Fruit fly (Drosophila melanogaster) whole organism, embryonic: Measurements from ENCODE around the gene CG14246.

Experiments used
- Atf3 ChIP-seq: fragments of 200-800 bp; sonication (Bioruptor generic); optimal IDR thresholded peaks from 3 replicates; lab custom pipeline; 2016; ENCODE audit warnings: missing biosample characterization, missing genetic modification characterization
- Atf6 ChIP-seq: fragments of 200-800 bp; sonication (Bioruptor generic); IDR thresholded peaks from 2 replicates; pipeline ENCODE4 v1.3.6; 2022; ENCODE audit warnings: missing biosample characterization, missing genetic modification characterization
- CG10147 ChIP-seq: fragments of 200-800 bp; sonication (Bioruptor generic); optimal IDR thresholded peaks from 2 replicates; lab custom pipeline; 2019; ENCODE audit warnings: missing biosample characterization, mild to moderate bottlenecking, missing genetic modification characterization, moderate library complexity
- CG10267 ChIP-seq: fragments of 200-800 bp; sonication (Bioruptor generic); optimal IDR thresholded peaks from 2 replicates; lab custom pipeline; 2018; ENCODE audit warnings: missing biosample characterization, mild to moderate bottlenecking, missing genetic modification characterization, moderate library complexity
- CG13296 ChIP-seq: fragments of 200-800 bp; sonication (Bioruptor generic); optimal IDR thresholded peaks from 3 replicates; lab custom pipeline; 2018; ENCODE audit warnings: missing biosample characterization, mild to moderate bottlenecking, missing genetic modification characterization
- CG13424 ChIP-seq: fragments of 200-800 bp; sonication (Bioruptor generic); optimal IDR thresholded peaks from 2 replicates; lab custom pipeline; 2019; ENCODE audit warnings: missing biosample characterization, mild to moderate bottlenecking, missing genetic modification characterization, moderate library complexity
- CG17186 ChIP-seq: fragments of 200-800 bp; sonication (Bioruptor generic); optimal IDR thresholded peaks from 3 replicates; lab custom pipeline; 2017; ENCODE audit warnings: missing biosample characterization, missing genetic modification reagents, missing genetic modification characterization
- CG17328 ChIP-seq: fragments of 200-800 bp; sonication (Bioruptor generic); IDR thresholded peaks from 2 replicates; pipeline ENCODE4 v1.3.6; 2022; ENCODE audit warnings: missing biosample characterization, missing genetic modification characterization
- CG18476 ChIP-seq: fragments of 200-800 bp; sonication (Bioruptor generic); optimal IDR thresholded peaks from 2 replicates; lab custom pipeline; 2016; ENCODE audit warnings: missing biosample characterization, mild to moderate bottlenecking, missing genetic modification characterization
- CG3163 ChIP-seq: fragments of 200-800 bp; sonication (Bioruptor generic); optimal IDR thresholded peaks from 3 replicates; lab custom pipeline; 2016; ENCODE audit warnings: missing biosample characterization, missing genetic modification characterization
- CG3281 ChIP-seq: fragments of 200-800 bp; sonication (Bioruptor generic); optimal IDR thresholded peaks from 3 replicates; lab custom pipeline; 2017; ENCODE audit warnings: missing biosample characterization, mild to moderate bottlenecking, missing genetic modification characterization
- CG33557 ChIP-seq: fragments of 200-800 bp; sonication (Bioruptor generic); optimal IDR thresholded peaks from 2 replicates; lab custom pipeline; 2019; ENCODE audit warnings: missing biosample characterization, mild to moderate bottlenecking, missing genetic modification characterization, moderate library complexity
- CG34376 ChIP-seq: fragments of 200-800 bp; sonication (Bioruptor generic); optimal IDR thresholded peaks from 2 replicates; lab custom pipeline; 2018; ENCODE audit warnings: missing biosample characterization, mild to moderate bottlenecking, missing genetic modification characterization
- CG4360 ChIP-seq: fragments of 200-800 bp; sonication (Bioruptor generic); IDR thresholded peaks from 2 replicates; pipeline ENCODE4 v1.3.6; 2022; ENCODE audit warnings: missing biosample characterization, missing genetic modification characterization
- CG43689 ChIP-seq: fragments of 200-800 bp; sonication (Bioruptor generic); IDR thresholded peaks from 2 replicates; pipeline ENCODE4 v1.3.6; 2022; ENCODE audit warnings: missing biosample characterization, missing genetic modification characterization
- CG4730 ChIP-seq: fragments of 200-800 bp; sonication (Bioruptor generic); IDR thresholded peaks from 2 replicates; pipeline ENCODE4 v1.3.6; 2022; ENCODE audit warnings: missing biosample characterization, missing genetic modification characterization
- CG7357 ChIP-seq: fragments of 200-800 bp; sonication (Bioruptor generic); IDR thresholded peaks from 3 replicates; pipeline ENCODE4 v1.3.6; 2022; ENCODE audit warnings: missing biosample characterization, missing genetic modification characterization
- CG8290 ChIP-seq, 3 experiments: fragments of 200-800 bp; sonication (Bioruptor generic); optimal IDR thresholded peaks; 2 replicates each; lab custom pipeline; 2016 to 2019; ENCODE audit warnings: missing biosample characterization in 3 of 3, missing genetic modification characterization in 3 of 3, mild to moderate bottlenecking in 2 of 3, moderate library complexity in 1 of 3
- CG9437 ChIP-seq: fragments of 200-800 bp; sonication (Bioruptor generic); optimal IDR thresholded peaks from 2 replicates; lab custom pipeline; 2018; ENCODE audit warnings: missing biosample characterization, mild to moderate bottlenecking, missing genetic modification characterization
- CG9817 ChIP-seq: fragments of 200-800 bp; sonication (Bioruptor generic); optimal IDR thresholded peaks from 2 replicates; lab custom pipeline; 2018; ENCODE audit warnings: missing biosample characterization, mild to moderate bottlenecking, missing genetic modification characterization, moderate library complexity
- Eip74EF ChIP-seq, 2 experiments: fragments of 200-800 bp in 1 of 2; fragments of >200 bp in 1 of 2; sonication (Bioruptor generic) in 1 of 2; optimal IDR thresholded peaks; 2 replicates each; lab custom pipeline; 2017 to 2019; ENCODE audit warnings: missing biosample characterization in 2 of 2, missing genetic modification characterization in 2 of 2, mild to moderate bottlenecking in 1 of 2, moderate library complexity in 1 of 2
- HLH4C ChIP-seq: fragments of 200-800 bp; sonication (Bioruptor generic); IDR thresholded peaks from 3 replicates; pipeline ENCODE4 v1.3.6; 2022; ENCODE audit warnings: missing biosample characterization, missing genetic modification characterization; ENCODE audit not compliant: partially characterized antibody
- HLH54F ChIP-seq: fragments of 200-800 bp; sonication (Bioruptor generic); optimal IDR thresholded peaks from 3 replicates; lab custom pipeline; 2016; ENCODE audit warnings: missing biosample characterization, missing genetic modification characterization
- Hmx ChIP-seq: fragments of 200-800 bp; sonication (Bioruptor generic); optimal IDR thresholded peaks from 2 replicates; lab custom pipeline; 2016; ENCODE audit warnings: missing biosample characterization, missing genetic modification characterization
- Hr78 ChIP-seq, 2 experiments: fragments of 200-800 bp in 1 of 2; fragments of >200 bp in 1 of 2; sonication (Bioruptor generic) in 1 of 2; optimal IDR thresholded peaks; 2 replicates each; lab custom pipeline; 2017 to 2019; ENCODE audit warnings: missing biosample characterization in 2 of 2, missing genetic modification characterization in 2 of 2, mild to moderate bottlenecking in 1 of 2, moderate library complexity in 1 of 2
- Oli ChIP-seq: fragments of 200-800 bp; sonication (Bioruptor generic); optimal IDR thresholded peaks from 2 replicates; lab custom pipeline; 2018; ENCODE audit warnings: missing biosample characterization, mild to moderate bottlenecking, missing genetic modification characterization, moderate library complexity
- Opbp ChIP-seq: fragments of 200-800 bp; sonication (Bioruptor generic); IDR thresholded peaks from 3 replicates; pipeline ENCODE4 v1.3.6; 2022; ENCODE audit warnings: missing biosample characterization, missing genetic modification characterization; ENCODE audit not compliant: partially characterized antibody
- Sry-δ ChIP-seq: fragments of 200-800 bp; sonication (Bioruptor generic); optimal IDR thresholded peaks from 2 replicates; lab custom pipeline; 2016; ENCODE audit warnings: missing biosample characterization, missing genetic modification characterization
- amos ChIP-seq: fragments of 200-800 bp; sonication (Bioruptor generic); IDR thresholded peaks from 2 replicates; pipeline ENCODE4 v1.3.6; 2022; ENCODE audit warnings: missing biosample characterization, missing genetic modification characterization; ENCODE audit not compliant: partially characterized antibody
- aop ChIP-seq: fragments of 200-800 bp; sonication (Bioruptor generic); IDR thresholded peaks from 2 replicates; pipeline ENCODE4 v1.3.6; 2022; ENCODE audit warnings: missing biosample characterization, missing genetic modification characterization
- dati ChIP-seq: fragments of 200-800 bp; sonication (Bioruptor generic); IDR thresholded peaks from 2 replicates; pipeline ENCODE4 v1.3.6; 2022; ENCODE audit warnings: missing biosample characterization, missing genetic modification characterization
- dimm ChIP-seq: fragments of 200-800 bp; sonication (Bioruptor generic); IDR thresholded peaks from 2 replicates; pipeline ENCODE4 v1.3.6; 2022; ENCODE audit warnings: missing biosample characterization, missing genetic modification characterization
- fd3F ChIP-seq: fragments of 200-800 bp; sonication (Bioruptor generic); optimal IDR thresholded peaks from 2 replicates; lab custom pipeline; 2018; ENCODE audit warnings: missing biosample characterization, mild to moderate bottlenecking, missing genetic modification characterization, moderate library complexity
- fd64A ChIP-seq: fragments of 200-800 bp; sonication (Bioruptor generic); optimal IDR thresholded peaks from 3 replicates; lab custom pipeline; 2018; ENCODE audit warnings: missing biosample characterization, mild to moderate bottlenecking, missing genetic modification characterization
- gcm2 ChIP-seq: fragments of 200-800 bp; sonication (Bioruptor generic); optimal IDR thresholded peaks from 2 replicates; lab custom pipeline; 2016; ENCODE audit warnings: missing biosample characterization, missing genetic modification characterization
- gsb ChIP-seq: fragments of 200-800 bp; sonication (Bioruptor generic); IDR thresholded peaks from 2 replicates; pipeline ENCODE4 v1.3.6; 2022; ENCODE audit warnings: missing biosample characterization, missing genetic modification characterization
- h ChIP-seq: fragments of >200 bp; optimal IDR thresholded peaks from 2 replicates; lab custom pipeline; 2017
- ind ChIP-seq: fragments of 200-800 bp; sonication (Bioruptor generic); optimal IDR thresholded peaks from 3 replicates; lab custom pipeline; 2016; ENCODE audit warnings: missing biosample characterization, missing genetic modification characterization
- klu ChIP-seq: fragments of 200-800 bp; sonication (Bioruptor generic); IDR thresholded peaks from 2 replicates; pipeline ENCODE4 v1.3.6; 2022; ENCODE audit warnings: missing biosample characterization, missing genetic modification characterization
- knrl ChIP-seq: fragments of 200-800 bp; sonication (Bioruptor generic); IDR thresholded peaks from 3 replicates; pipeline ENCODE4 v1.3.6; 2022; ENCODE audit warnings: missing biosample characterization, missing genetic modification characterization; ENCODE audit not compliant: partially characterized antibody
- maf-S ChIP-seq: fragments of 200-800 bp; sonication (Bioruptor generic); optimal IDR thresholded peaks from 2 replicates; lab custom pipeline; 2016; ENCODE audit warnings: missing biosample characterization, missing genetic modification characterization
- nau ChIP-seq: fragments of 200-800 bp; sonication (Bioruptor generic); optimal IDR thresholded peaks from 3 replicates; lab custom pipeline; 2017; ENCODE audit warnings: missing biosample characterization, mild to moderate bottlenecking, missing genetic modification characterization, missing genetic modification reagents
- nom ChIP-seq: fragments of 200-800 bp; sonication (Bioruptor generic); optimal IDR thresholded peaks from 2 replicates; lab custom pipeline; 2017; ENCODE audit warnings: missing biosample characterization, missing genetic modification characterization, mild to moderate bottlenecking, moderate library complexity, missing genetic modification reagents
- p53 ChIP-seq: fragments of 200-800 bp; sonication (Bioruptor generic); optimal IDR thresholded peaks from 2 replicates; lab custom pipeline; 2016; ENCODE audit warnings: missing biosample characterization, missing genetic modification characterization
- pfk ChIP-seq: fragments of 200-800 bp; sonication (Bioruptor generic); optimal IDR thresholded peaks from 2 replicates; lab custom pipeline; 2018; ENCODE audit warnings: missing biosample characterization, mild to moderate bottlenecking, missing genetic modification characterization, moderate library complexity
- pnt ChIP-seq: fragments of 200-800 bp; sonication (Bioruptor generic); optimal IDR thresholded peaks from 3 replicates; lab custom pipeline; 2016; ENCODE audit warnings: missing biosample characterization, missing genetic modification characterization
- pum ChIP-seq: fragments of 200-800 bp; sonication (Bioruptor generic); optimal IDR thresholded peaks from 2 replicates; lab custom pipeline; 2016; ENCODE audit warnings: missing biosample characterization, missing genetic modification characterization
- sima ChIP-seq: fragments of 200-800 bp; sonication (Bioruptor generic); optimal IDR thresholded peaks from 2 replicates; lab custom pipeline; 2016; ENCODE audit warnings: missing biosample characterization, missing genetic modification characterization
- wek ChIP-seq: fragments of 200-800 bp; sonication (Bioruptor generic); optimal IDR thresholded peaks from 3 replicates; lab custom pipeline; 2018; ENCODE audit warnings: missing biosample characterization, mild to moderate bottlenecking, missing genetic modification characterization, moderate library complexity

The CG14246 gene

DNA sequence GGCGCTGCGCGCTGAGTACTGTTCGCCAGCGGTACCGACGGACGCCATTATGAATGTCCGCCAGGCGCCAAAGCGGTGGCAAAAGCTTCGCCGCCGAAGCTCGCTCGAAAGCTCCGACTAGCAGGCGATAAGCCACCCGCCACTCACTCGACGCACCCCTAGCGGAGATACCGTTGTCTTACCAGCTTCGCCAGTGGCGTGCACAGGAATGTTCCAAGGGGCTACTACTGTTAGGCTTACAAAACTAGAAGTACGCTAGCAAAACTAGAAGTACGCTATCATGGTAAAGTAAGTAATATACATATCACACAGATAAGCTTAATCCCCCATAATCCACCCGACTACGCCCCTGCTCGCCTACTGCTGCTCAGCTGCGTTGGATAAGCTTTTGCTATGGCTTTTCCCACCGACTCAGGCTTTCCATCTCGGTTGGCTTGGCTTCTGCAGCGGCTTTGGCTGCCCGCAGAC, 13.0 kb upstream of the CG14246 start, which contains the start of gene amon (continued):
- TF ChIP-seq aop (GFP tag; lab: Robert Waterston, UW) (peak; percentile 91), Atf3 (peak; percentile 96), Atf6 (GFP tag; lab: Robert Waterston, UW) (peak; percentile 99), Hr78 (GFP tag; optimal IDR thresholded peaks at IDR 0.05; lab: Kevin White, UChicago) (peak in 1 of 2 experiments; percentile 74), CG17328 (GFP tag; lab: Robert Waterston, UW) (peak; percentile 96), amos (0 out of 2 replicates have a peak, but pooled peaks have one; percentile 18), wek (GFP tag; lab: Kevin White, UChicago) (peak; percentile 94), CG17186 (peak; percentile 75), HLH54F (GFP tag; lab: Kevin White, UChicago) (peak; percentile 99), CG4360 (peak; percentile 79), knrl (GFP tag; lab: Robert Waterston, UW) (no peak), CG10267 (tag; lab: Kevin White, UChicago) (peak; percentile 87), fd64A (GFP tag; lab: Kevin White, UChicago) (peak; percentile 88), CG9817 (tag; lab: Kevin White, UChicago) (peak; percentile 99), CG10147 (GFP tag; lab: Kevin White, UChicago) (peak; percentile 99), CG7357 (GFP tag; lab: Robert Waterston, UW) (peak; percentile 96), pnt (GFP tag; lab: Kevin White, UChicago) (peak; percentile 99), fd3F (GFP tag; lab: Kevin White, UChicago) (peak; percentile 99), HLH4C (GFP tag; lab: Robert Waterston, UW) (no peak), CG33557 (GFP tag; lab: Kevin White, UChicago) (no peak), CG13296 (peak; percentile 99), Eip74EF (GFP tag; optimal IDR thresholded peaks at IDR 0.05; lab: Kevin White, UChicago) (peak in 1 of 2 experiments; percentile 95), Oli (tag; lab: Kevin White, UChicago) (peak; percentile 97), gsb (peak; percentile 97), CG43689 (peak; percentile 97), gcm2 (GFP tag; lab: Kevin White, UChicago) (peak; percentile 96), pum (GFP tag; lab: Kevin White, UChicago) (peak; percentile 98), Sry-δ (GFP tag; lab: Kevin White, UChicago) (peak; percentile 78), nom (GFP tag; lab: Kevin White, UChicago) (peak; percentile 92), ind (GFP tag; lab: Kevin White, UChicago) (peak; percentile 99), CG8290 (GFP tag; optimal IDR thresholded peaks at IDR 0.05; lab: Kevin White, UChicago) (no peak), CG8290 (tag; optimal IDR thresholded peaks at IDR 0.05; lab: Kevin White, UChicago) (peak in 1 of 2 experiments; percentile 100), pfk (GFP tag; lab: Kevin White, UChicago) (peak; percentile 68), nau (GFP tag; lab: Kevin White, UChicago) (peak; percentile 98), p53 (GFP tag; lab: Kevin White, UChicago) (peak; percentile 97), dati (GFP tag; lab: Robert Waterston, UW) (peak; percentile 95), Opbp (no peak), CG13424 (peak; percentile 98), CG18476 (GFP tag; lab: Kevin White, UChicago) (peak; percentile 97), CG34376 (GFP tag; lab: Kevin White, UChicago) (peak; percentile 100), sima (GFP tag; lab: Kevin White, UChicago) (peak; percentile 95), CG9437 (GFP tag; lab: Kevin White, UChicago) (peak; percentile 88), klu (GFP tag; lab: Robert Waterston, UW) (peak; percentile 97), Hmx (GFP tag; lab: Kevin White, UChicago) (peak; percentile 93), CG4730 (GFP tag; lab: Robert Waterston, UW) (peak; percentile 98), CG3281 (GFP tag; lab: Kevin White, UChicago) (peak; percentile 99), h (lab: Kevin White, UChicago) (no peak), CG3163 (GFP tag; lab: Kevin White, UChicago) (peak; percentile 92), dimm (peak; percentile 94), maf-S (GFP tag; lab: Kevin White, UChicago) (peak; percentile 99)
